Worm (Caenorhabditis elegans) whole organism, L4 larva: Measurements from ENCODE around the gene ugt-50.

Source experiments
- F10B5.3 ChIP-seq: sonication (generic microtip); optimal IDR thresholded peaks from 2 replicates; lab custom pipeline; 2016; ENCODE audit warnings: mild to moderate bottlenecking, missing genetic modification characterization, missing compliant biosample characterization
- F37D6.2 ChIP-seq: sonication (generic microtip); optimal IDR thresholded peaks from 2 replicates; lab custom pipeline; 2016; ENCODE audit warnings: mild to moderate bottlenecking, missing genetic modification characterization, missing compliant biosample characterization
- T26A8.4 ChIP-seq: fragments of 200-800 bp; sonication (Bioruptor generic); IDR thresholded peaks from 2 replicates; pipeline ENCODE4 v1.3.6; 2022; ENCODE audit warnings: missing genetic modification characterization, missing compliant biosample characterization
- Y48G9A.11 ChIP-seq: fragments of 200-800 bp; sonication (Bioruptor generic); IDR thresholded peaks from 2 replicates; pipeline ENCODE4 v1.3.6; 2022; ENCODE audit warnings: missing genetic modification reagents, missing genetic modification characterization, missing compliant biosample characterization
- Y5F2A.4 ChIP-seq: fragments of 200-800 bp; sonication (Bioruptor generic); optimal IDR thresholded peaks from 2 replicates; lab custom pipeline; 2018; ENCODE audit warnings: mild to moderate bottlenecking, missing genetic modification characterization, missing compliant biosample characterization
- ZK546.5 ChIP-seq, 2 experiments: sonication (generic microtip); optimal IDR thresholded peaks; 2 replicates each; lab custom pipeline; 2017; ENCODE audit warnings: missing biosample characterization in 2 of 2, missing genetic modification characterization in 2 of 2
- aha-1 ChIP-seq: fragments of 150-350 bp; peaks from one replicate; lab custom pipeline; 2014; ENCODE audit warnings: missing biosample characterization, missing genetic modification characterization
- ces-1 ChIP-seq: fragments of 150-350 bp; sonication (generic microtip); optimal IDR thresholded peaks from 4 replicates; lab custom pipeline; 2014; ENCODE audit warnings: missing biosample characterization, missing genetic modification reagents, missing genetic modification characterization
- daf-12 ChIP-seq: fragments of 150-350 bp; optimal IDR thresholded peaks from 2 replicates; lab custom pipeline; 2014; ENCODE audit warnings: missing biosample characterization, missing genetic modification reagents, missing genetic modification characterization
- daf-19 ChIP-seq: fragments of 200-800 bp; sonication (Bioruptor generic); conservative IDR thresholded peaks from 2 replicates; pipeline ENCODE4 v1.3.6; 2022; ENCODE audit warnings: missing genetic modification characterization, missing compliant biosample characterization
- dmd-9 ChIP-seq: fragments of 200-800 bp; sonication (Bioruptor generic); IDR thresholded peaks from 2 replicates; pipeline ENCODE4 v1.3.6; 2022; ENCODE audit warnings: missing genetic modification reagents, missing genetic modification characterization, missing compliant biosample characterization
- dpl-1 ChIP-seq: fragments of 150-350 bp; optimal IDR thresholded peaks from 2 replicates; lab custom pipeline; 2014; ENCODE audit warnings: missing biosample characterization, missing genetic modification reagents, missing genetic modification characterization
- dve-1 ChIP-seq: sonication (generic microtip); optimal IDR thresholded peaks from 2 replicates; lab custom pipeline; 2017; ENCODE audit warnings: antibody characterized with exemption, mild to moderate bottlenecking, missing genetic modification characterization, missing compliant biosample characterization; ENCODE audit not compliant: insufficient read depth
- egl-27 ChIP-seq: sonication (generic microtip); optimal IDR thresholded peaks from 3 replicates; lab custom pipeline; 2017; ENCODE audit warnings: missing biosample characterization, missing genetic modification reagents, missing genetic modification characterization
- egl-43 ChIP-seq: fragments of 200-800 bp; sonication (Bioruptor generic); IDR thresholded peaks from 2 replicates; pipeline ENCODE4 v1.3.6; 2022; ENCODE audit warnings: missing genetic modification reagents, missing genetic modification characterization, missing compliant biosample characterization
- hif-1 ChIP-seq, 2 experiments: sonication (generic microtip); optimal IDR thresholded peaks; 2 replicates each; lab custom pipeline; 2016 to 2017; ENCODE audit warnings: missing compliant biosample characterization in 2 of 2, missing genetic modification characterization in 2 of 2, missing genetic modification reagents in 2 of 2, missing genotype in 2 of 2, mild to moderate bottlenecking in 1 of 2
- hlh-30 ChIP-seq: sonication (generic microtip); optimal IDR thresholded peaks from 2 replicates; lab custom pipeline; 2017; ENCODE audit warnings: antibody characterized with exemption, mild to moderate bottlenecking, missing genetic modification characterization, missing compliant biosample characterization; ENCODE audit not compliant: insufficient read depth
- jun-1 ChIP-seq: fragments of 150-350 bp; optimal IDR thresholded peaks from 2 replicates; lab custom pipeline; 2014; ENCODE audit warnings: missing biosample characterization, missing genetic modification reagents, missing genetic modification characterization
- lin-1 ChIP-seq: fragments of 200-800 bp; sonication (Bioruptor generic); IDR thresholded peaks from 2 replicates; pipeline ENCODE4 v1.3.6; 2022; ENCODE audit warnings: missing genetic modification reagents, missing genetic modification characterization, missing compliant biosample characterization
- lsy-2 ChIP-seq, 2 experiments: fragments of 150-350 bp in 1 of 2; sonication (generic microtip) in 1 of 2; optimal IDR thresholded peaks; 2 replicates each; lab custom pipeline; 2014 to 2017; ENCODE audit warnings: missing biosample characterization in 2 of 2, missing genetic modification characterization in 2 of 2
- mdl-1 ChIP-seq, 2 experiments: fragments of 150-350 bp in 1 of 2; sonication (generic microtip) in 1 of 2; optimal IDR thresholded peaks; 2 replicates each; lab custom pipeline; 2014 to 2017; ENCODE audit warnings: missing biosample characterization in 2 of 2, missing genetic modification characterization in 2 of 2
- mes-2 ChIP-seq: sonication (generic microtip); optimal IDR thresholded peaks from 2 replicates; lab custom pipeline; 2016; ENCODE audit warnings: missing genotype, mild to moderate bottlenecking, missing genetic modification characterization, missing compliant biosample characterization; ENCODE audit not compliant: poor library complexity, severe bottlenecking
- mxl-2 ChIP-seq: fragments of 200-800 bp; sonication (Bioruptor generic); conservative IDR thresholded peaks from 2 replicates; pipeline ENCODE4 v1.3.6; 2022; ENCODE audit warnings: missing genetic modification reagents, missing genetic modification characterization, missing compliant biosample characterization
- mxl-3 ChIP-seq: fragments of 200-800 bp; sonication (Bioruptor generic); optimal IDR thresholded peaks from 2 replicates; lab custom pipeline; 2018; ENCODE audit warnings: mild to moderate bottlenecking, missing genetic modification characterization, missing compliant biosample characterization
- nhr-25 ChIP-seq: sonication (generic microtip); optimal IDR thresholded peaks from 2 replicates; lab custom pipeline; 2017; ENCODE audit warnings: missing genetic modification characterization, mild to moderate bottlenecking, missing compliant biosample characterization, antibody characterized with exemption, moderate library complexity, borderline replicate concordance; ENCODE audit not compliant: insufficient read depth
- nhr-42 ChIP-seq: fragments of 200-800 bp; sonication (Bioruptor generic); IDR thresholded peaks from 2 replicates; pipeline ENCODE4 v1.3.6; 2022; ENCODE audit warnings: missing genetic modification characterization, missing compliant biosample characterization
- nhr-48 ChIP-seq: sonication (generic microtip); optimal IDR thresholded peaks from 2 replicates; lab custom pipeline; 2016; ENCODE audit warnings: mild to moderate bottlenecking, missing genetic modification characterization, missing compliant biosample characterization
- php-3 ChIP-seq: fragments of 200-800 bp; sonication (Bioruptor generic); IDR thresholded peaks from 2 replicates; pipeline ENCODE4 v1.3.6; 2022; ENCODE audit warnings: missing genetic modification reagents, missing genetic modification characterization, missing compliant biosample characterization
- rbr-2 ChIP-seq: sonication (generic microtip); optimal IDR thresholded peaks from 2 replicates; lab custom pipeline; 2016; ENCODE audit warnings: missing genotype, missing genetic modification characterization, missing compliant biosample characterization
- sdz-12 ChIP-seq: fragments of 200-800 bp; sonication (Bioruptor generic); optimal IDR thresholded peaks from 2 replicates; lab custom pipeline; 2018; ENCODE audit warnings: mild to moderate bottlenecking, missing genetic modification characterization, missing compliant biosample characterization
- set-16 ChIP-seq: fragments of 200-800 bp; sonication (Bioruptor generic); IDR thresholded peaks from 2 replicates; pipeline ENCODE4 v1.3.6; 2022; ENCODE audit warnings: missing genetic modification reagents, missing genetic modification characterization, missing compliant biosample characterization
- unc-62 ChIP-seq, 3 experiments: fragments of 150-350 bp in 1 of 3; sonication (generic microtip); optimal IDR thresholded peaks in 2 of 3; peaks in 1 of 3; 1 replicate in 1 of 3; 2 replicates in 2 of 3; lab custom pipeline; 2014 to 2017; ENCODE audit warnings: missing biosample characterization in 3 of 3, missing genetic modification characterization in 3 of 3, missing genetic modification reagents in 3 of 3, missing genotype in 1 of 3

The ugt-50 gene

DNA sequence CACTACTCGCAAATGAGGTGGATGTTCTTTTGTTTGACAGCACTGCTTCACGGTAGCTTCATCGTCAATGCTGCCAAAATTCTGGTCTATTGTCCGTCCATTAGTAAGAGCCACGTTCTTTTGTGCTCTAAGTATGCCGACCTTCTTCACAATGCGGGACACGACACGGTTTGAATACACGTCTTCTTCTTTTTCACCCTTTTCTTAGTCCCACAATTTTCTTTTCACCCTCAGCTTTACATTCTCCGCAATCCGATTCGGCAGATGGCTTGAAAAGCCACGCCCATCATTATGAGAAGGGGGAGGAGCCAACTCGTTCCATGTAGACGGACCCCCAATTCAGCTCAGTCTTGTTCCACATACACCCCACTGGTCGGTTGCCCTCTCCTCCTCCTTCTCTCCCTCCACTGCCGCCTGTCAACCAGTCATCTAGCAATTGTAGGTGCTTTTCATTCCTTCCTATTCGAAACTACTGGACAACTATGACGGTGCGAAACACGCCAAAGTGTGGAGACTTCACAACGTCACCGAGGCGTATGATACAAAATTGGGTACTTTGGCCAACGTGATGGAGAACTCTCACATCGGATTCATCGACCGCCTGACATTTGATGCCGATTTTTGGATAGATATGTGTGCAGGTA lies 489 bp downstream of the ugt-50 start (continued):
- no peak for TF ChIP-seq dpl-1
- no peak for TF ChIP-seq ZK546.5 (tag; optimal IDR thresholded peaks at IDR 0.05; lab: Kevin White, UChicago)

DNA sequence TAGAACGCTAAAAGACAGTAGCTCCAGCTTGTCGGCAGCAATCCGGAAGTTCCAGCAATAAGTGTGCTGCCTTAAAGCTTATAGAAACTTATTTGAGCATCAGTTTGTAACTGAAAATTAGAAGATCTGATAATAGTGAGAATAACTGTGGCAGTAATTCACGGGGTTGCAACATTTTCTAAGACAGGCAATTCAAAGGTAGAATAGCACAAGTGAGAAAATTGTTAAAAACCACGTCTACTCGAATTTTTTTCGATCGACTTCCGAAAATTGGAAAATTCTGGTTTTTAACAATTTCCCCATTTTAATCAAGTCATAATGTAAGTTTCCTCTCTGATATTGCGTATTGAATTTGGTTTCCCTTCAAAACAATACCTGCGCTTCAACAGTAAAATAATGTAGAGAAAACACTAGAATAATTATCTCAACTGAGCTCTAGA lies 1.8 kb downstream of the ugt-50 start:
- TF ChIP-seq lsy-2 (tag; optimal IDR thresholded peaks at IDR 0.05; lab: Kevin White, UChicago) (peak in 1 of 2 experiments; percentile 0), set-16 (GFP tag; lab: Robert Waterston, UW) (no peak), F37D6.2 (peak; percentile 48), T26A8.4 (GFP tag; lab: Robert Waterston, UW) (no peak; the same call in 1 of the 2 replicates), lin-1 (GFP tag; lab: Robert Waterston, UW) (no peak), dmd-9 (GFP tag; lab: Robert Waterston, UW) (no peak), rbr-2 (peak; percentile 3), Y5F2A.4 (GFP tag; lab: Kevin White, UChicago) (no peak), nhr-42 (GFP tag; lab: Robert Waterston, UW) (0 out of 2 replicates have a peak, but pooled peaks have one; percentile 45), aha-1 (peak; percentile 66), ZK546.5 (tag; optimal IDR thresholded peaks at IDR 0.05; lab: Kevin White, UChicago) (peak in 1 of 2 experiments; percentile 24), php-3 (no peak)

DNA sequence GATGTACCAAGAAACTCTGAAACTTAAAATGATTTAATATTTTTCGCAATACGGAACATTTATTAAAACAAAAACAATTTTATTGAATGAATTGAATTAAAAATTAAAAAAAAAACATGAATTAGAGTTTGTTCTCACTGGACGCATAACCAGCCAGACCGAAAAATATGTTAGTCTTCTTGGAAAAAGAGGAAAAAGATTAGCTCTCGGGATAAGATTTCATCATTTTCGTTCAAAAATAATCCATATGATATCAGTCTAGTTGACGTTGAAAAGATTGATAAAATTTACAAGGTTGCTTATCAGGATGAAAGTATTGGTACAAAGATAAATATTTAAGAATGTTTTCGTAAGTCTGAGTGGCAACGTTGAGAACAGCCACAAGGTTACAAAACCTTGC lies 9.1 kb downstream of the ugt-50 start, which contains the start of gene nhr-26:
nhr-26 (minus strand) TSS at position 10 of the 400 bp plus-strand sequence.
- TF ChIP-seq mxl-3 (no peak), hlh-30 (no peak), unc-62 (GFP tag; optimal IDR thresholded peaks at IDR 0.05 in 1 of 2; lab: Kevin White, UChicago) (no peak), unc-62 (tag; optimal IDR thresholded peaks at IDR 0.05; lab: Kevin White, UChicago) (no peak), Y48G9A.11 (GFP tag; lab: Robert Waterston, UW) (no peak), F10B5.3 (no peak), mes-2 (tag; lab: Kevin White, UChicago) (no peak), hif-1 (tag; optimal IDR thresholded peaks at IDR 0.05; lab: Kevin White, UChicago) (no peak), dpl-1 (no peak)

DNA sequence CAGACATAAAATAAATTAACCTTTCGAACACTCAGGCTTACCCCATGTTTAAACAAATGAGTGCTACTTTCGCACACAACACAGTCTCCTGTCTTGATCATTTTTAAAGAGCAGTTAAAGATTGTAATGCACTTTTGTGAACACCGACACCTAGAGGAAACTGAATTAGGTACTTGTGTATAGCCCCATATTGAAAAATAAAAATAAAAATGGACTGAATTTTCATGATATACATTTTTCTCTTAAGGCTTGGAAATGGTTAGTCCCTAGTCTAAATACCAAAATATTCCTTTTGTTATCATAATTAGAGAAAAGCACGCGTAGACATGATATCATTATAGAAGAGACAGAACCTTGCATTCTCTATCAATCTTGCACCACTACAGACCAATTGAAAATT lies 10.6 kb downstream of the ugt-50 start, which contains the start of gene nhr-214:
nhr-214 (minus strand) TSS at position 101 of the 400 bp plus-strand sequence.
- TF ChIP-seq nhr-48, result no peak
- no peak for TF ChIP-seq egl-27 (tag; lab: Kevin White, UChicago)
- no peak for TF ChIP-seq ces-1 (GFP tag; lab: Kevin White, UChicago)
- TF ChIP-seq daf-12 (tag; lab: Kevin White, UChicago), result no peak
- no peak for TF ChIP-seq php-3
- no peak for TF ChIP-seq dve-1 (tag; lab: Kevin White, UChicago)
- no peak for TF ChIP-seq mxl-2 (GFP tag; lab: Robert Waterston, UW)
- TF ChIP-seq aha-1, result no peak
- no peak for TF ChIP-seq mdl-1 (tag; optimal IDR thresholded peaks at IDR 0.05; lab: Kevin White, UChicago)
- no peak for TF ChIP-seq egl-43 (GFP tag; lab: Robert Waterston, UW)
- TF ChIP-seq jun-1, result no peak
- TF ChIP-seq dmd-9 (GFP tag; lab: Robert Waterston, UW), result no peak
- TF ChIP-seq daf-19 (GFP tag; lab: Robert Waterston, UW), result no peak
- no peak for TF ChIP-seq sdz-12 (GFP tag; lab: Kevin White, UChicago)
- no peak for TF ChIP-seq nhr-25 (tag; lab: Kevin White, UChicago)
